Fruit fly (Drosophila melanogaster) whole organism: ENCODE measurements around the gene CG33764.
A peak's percentile ranks its signal among the peaks of the same experiment; 100 is the strongest.

Experiments
- CG8478 ChIP-seq: fragments of >200 bp; optimal IDR thresholded peaks from 2 replicates; lab custom pipeline; 2018; ENCODE audit warnings: inconsistent platforms
- Dll ChIP-seq: fragments of >200 bp; optimal IDR thresholded peaks from 2 replicates; lab custom pipeline; 2017
- EcR ChIP-seq, 2 experiments: fragments of >200 bp; optimal IDR thresholded peaks; 2 replicates each; lab custom pipeline; 2017; ENCODE audit warnings: missing biosample characterization in 2 of 2, missing genetic modification characterization in 2 of 2, missing genetic modification reagents in 2 of 2
- pan ChIP-seq: fragments of >200 bp; optimal IDR thresholded peaks from 2 replicates; lab custom pipeline; 2017
- psq ChIP-seq: fragments of >200 bp; optimal IDR thresholded peaks from 2 replicates; lab custom pipeline; 2017
- usp ChIP-seq: fragments of >200 bp; optimal IDR thresholded peaks from 2 replicates; lab custom pipeline; 2017; ENCODE audit warnings: missing biosample characterization, missing genetic modification characterization, mixed read lengths

The CG33764 gene

DNA sequence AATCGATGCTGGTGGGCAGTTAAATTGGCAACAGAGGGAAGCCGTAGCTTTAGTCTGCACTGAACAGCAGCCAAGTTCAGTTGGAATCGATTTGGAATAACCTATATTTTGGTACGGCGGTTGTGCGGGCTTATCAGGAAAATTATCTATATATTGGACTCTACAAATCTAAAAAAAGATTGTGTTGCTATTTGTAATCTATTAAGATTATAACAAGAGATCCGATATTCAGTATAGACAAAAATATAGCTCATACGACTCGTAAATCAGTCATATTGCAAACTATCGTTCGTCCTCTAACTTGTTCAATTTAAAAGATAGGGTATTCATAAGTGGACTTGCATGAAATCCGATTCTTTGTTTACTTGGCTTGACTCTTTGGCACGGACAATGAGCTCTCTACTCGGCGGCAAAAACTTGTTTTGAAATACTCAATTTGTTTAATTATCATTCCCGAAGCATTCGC is 21.3 kb upstream of the CG33764 start, which contains the start of gene Hexo1:
Gene Hexo1, plus strand, starts transcription at position 51 of the 466 bp plus-strand sequence.
- no peak for TF ChIP-seq CG8478 (lab: Kevin White, UChicago)
- no peak for TF ChIP-seq Dll (lab: Kevin White, UChicago)

DNA sequence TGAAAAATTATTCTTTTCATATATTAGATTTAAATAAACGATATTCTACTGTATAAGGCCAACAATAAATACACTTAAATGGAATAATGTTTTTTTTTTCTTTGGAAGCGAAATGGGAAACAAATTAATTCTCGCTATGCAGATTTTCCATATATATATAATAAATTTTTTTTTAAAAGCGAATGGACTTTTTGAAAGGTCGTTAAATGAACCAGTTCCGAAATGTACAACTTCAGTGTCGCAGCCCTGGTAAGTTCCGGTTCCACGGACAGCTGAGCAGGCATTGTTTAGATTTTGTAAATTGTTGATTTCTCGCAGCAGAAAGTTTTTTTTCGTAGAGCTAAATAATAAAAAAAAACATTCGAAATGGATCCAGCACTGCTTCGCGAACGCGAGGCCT is 19.5 kb upstream of the CG33764 start, which contains the start of gene TfIIEbeta:
Gene TfIIEbeta, plus strand, starts transcription at position 255 of the 400 bp plus-strand sequence.
- no peak for TF ChIP-seq pan (lab: Kevin White, UChicago)

DNA sequence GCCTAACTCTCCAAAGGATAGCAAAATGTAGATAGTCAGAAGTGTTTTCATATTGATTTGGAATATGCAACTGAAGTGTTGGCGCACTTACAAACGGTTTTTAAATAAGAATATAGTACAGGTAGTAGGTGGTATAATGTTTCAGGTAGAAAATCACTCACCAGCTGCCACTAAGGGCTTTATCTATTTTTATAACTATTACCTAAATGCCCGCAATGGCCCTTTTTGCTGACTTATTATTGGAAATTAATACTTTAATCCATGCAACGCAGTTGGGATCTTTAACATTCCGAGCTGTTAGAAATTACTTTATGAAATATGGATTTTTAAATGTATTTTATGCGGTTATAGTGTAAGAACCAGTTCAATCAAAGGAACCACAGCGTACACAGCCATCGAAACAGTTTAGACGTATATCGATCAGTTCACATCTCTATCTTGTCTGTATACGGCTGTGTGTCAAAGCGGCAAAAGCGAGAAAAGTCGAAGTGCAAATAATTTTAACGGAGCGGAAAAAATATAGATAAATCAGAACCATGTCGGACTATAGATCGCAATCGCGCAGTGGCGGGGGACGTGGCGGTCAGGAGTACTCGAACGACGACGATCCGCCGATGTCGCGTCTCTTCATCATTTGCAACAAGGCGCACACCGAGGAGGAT is 16.3 kb upstream of the CG33764 start, which contains the start of the genes srw and CG1316:
Gene srw, minus strand, starts transcription at position 51 of the 662 bp plus-strand sequence.
Gene CG1316, plus strand, starts transcription at position 424 of the 662 bp plus-strand sequence.
- TF ChIP-seq CG8478 (lab: Kevin White, UChicago) = no peak
- TF ChIP-seq psq = no peak
- no peak for TF ChIP-seq EcR (GFP tag; optimal IDR thresholded peaks at IDR 0.05; lab: Kevin White, UChicago)
- no peak for TF ChIP-seq Dll (lab: Kevin White, UChicago)
- TF ChIP-seq usp (GFP tag; lab: Kevin White, UChicago) = no peak
- TF ChIP-seq pan (lab: Kevin White, UChicago) = no peak

DNA sequence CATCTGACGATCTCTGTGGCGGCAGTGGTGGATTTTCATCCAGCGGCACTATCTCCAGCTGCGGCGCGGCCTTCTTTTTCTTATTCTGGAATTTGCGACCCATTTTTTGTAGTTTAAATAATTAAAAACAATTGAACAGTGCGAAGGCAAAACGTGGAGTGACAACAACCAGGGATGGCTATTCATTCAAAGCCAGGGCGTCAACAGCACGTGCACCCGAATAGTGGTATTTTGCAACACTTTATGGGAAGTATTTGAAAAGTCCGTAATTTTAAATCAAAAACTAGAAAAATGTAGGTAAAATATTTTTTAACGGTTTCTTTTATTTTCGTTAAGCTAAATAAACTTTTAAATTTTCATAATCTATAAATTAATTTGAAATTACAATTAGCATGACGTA is 15.3 kb upstream of the CG33764 start, which contains the start of gene CG11583:
Gene CG11583, minus strand, starts transcription at position 191 of the 400 bp plus-strand sequence.
- TF ChIP-seq pan (lab: Kevin White, UChicago) (no peak), psq (no peak), usp (GFP tag; lab: Kevin White, UChicago) (no peak), CG8478 (lab: Kevin White, UChicago) (no peak)

DNA sequence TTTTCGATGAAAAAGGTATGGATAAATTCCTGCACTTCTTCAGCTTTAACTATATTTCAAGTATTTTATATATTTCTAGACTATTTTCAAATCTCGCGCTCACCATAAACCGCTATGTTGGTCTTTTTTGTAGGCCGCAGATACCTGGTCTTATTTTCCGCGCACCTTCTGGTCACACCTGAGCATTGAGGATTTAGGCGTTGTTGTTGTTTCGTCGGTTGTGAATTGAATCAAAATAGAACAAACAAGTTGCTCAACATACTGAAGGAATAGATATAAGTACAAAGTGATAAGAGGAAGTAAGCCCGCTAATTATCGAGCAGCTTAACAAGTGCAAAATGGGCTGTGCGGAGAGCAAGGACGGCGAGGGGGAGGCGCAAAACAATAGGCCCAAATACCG is 10.5 kb upstream of the CG33764 start, which contains the start of gene Ctl1:
Gene Ctl1, plus strand, starts transcription at position 167 of the 400 bp plus-strand sequence.
- TF ChIP-seq CG8478 (lab: Kevin White, UChicago) = no peak
- no peak for TF ChIP-seq psq
- no peak for TF ChIP-seq Dll (lab: Kevin White, UChicago)
- no peak for TF ChIP-seq EcR (GFP tag; optimal IDR thresholded peaks at IDR 0.05; lab: Kevin White, UChicago)
- TF ChIP-seq usp (GFP tag; lab: Kevin White, UChicago) = no peak
- TF ChIP-seq pan (lab: Kevin White, UChicago) = no peak

DNA sequence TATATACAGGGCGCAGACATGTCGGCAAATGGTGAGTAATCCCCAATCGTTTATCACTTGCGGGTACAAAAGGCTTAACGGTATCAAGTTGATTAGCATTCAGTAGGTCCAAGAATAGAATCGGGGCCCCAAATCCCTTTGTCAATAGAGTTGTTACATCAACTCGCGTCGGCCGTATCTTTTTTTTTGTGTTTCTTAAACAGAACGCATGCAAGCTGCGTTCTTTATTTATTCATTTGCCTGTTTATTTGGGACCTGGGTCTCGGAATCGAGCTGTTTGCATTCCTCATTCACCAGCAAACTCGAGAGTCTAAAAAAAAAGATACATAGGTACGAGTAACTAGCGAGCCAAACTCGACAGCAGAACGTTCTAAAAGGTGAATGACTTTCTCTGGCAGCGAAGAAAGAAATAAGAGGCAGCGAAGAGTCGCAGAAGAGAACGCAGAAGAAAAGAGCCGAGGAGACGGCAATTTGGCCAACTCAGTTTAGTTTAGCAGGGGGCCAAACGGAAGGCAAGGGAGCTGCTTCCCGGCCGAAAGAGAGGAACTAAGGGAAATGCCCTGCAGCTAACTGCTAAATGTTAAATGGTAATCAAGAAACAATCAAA is 5.0 kb upstream of the CG33764 start:
- TF ChIP-seq psq (no peak), pan (lab: Kevin White, UChicago) (no peak), EcR (GFP tag; optimal IDR thresholded peaks at IDR 0.05; lab: Kevin White, UChicago) (peak; percentile 13 to 89), Dll (lab: Kevin White, UChicago) (no peak)

DNA sequence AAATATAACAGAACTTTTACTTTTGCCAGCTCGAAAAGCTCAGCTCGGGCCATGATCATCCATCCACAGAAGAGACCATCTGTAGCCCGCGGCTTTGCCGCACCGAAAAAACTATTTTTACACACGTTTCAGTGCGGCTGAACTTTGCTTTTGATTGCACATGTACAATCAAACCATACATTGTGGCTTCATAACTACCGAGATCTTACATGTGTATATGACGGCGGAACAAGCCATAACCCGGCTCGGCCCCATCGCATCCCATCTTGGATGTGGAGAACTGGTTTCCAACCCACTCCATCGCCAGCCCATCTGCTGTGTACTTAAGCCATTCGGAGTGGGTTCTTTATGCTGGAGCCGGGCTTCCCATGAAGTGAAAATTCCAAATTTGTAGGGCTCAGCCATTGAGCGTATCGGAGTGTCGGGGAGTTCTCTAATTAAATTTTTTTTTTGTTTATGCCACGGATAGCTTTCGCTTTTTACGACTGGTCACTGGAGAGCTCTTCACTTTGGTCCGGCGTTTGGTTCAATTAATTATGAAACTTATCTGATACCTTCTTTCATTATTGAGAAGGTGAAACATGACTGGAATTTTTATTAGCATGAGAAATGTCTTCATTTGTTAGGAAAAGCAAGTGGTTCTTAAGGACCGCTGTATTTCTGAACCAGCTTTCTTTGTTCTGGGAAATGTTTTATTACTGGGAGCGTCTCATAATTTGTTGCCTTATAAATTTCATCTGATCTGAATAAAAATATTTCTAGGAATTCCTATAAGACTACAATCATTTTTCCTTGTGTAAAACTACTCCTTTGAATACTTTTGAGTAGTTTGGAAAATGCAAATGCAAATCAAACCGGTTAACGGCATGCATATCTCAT is 3.9 kb upstream of the CG33764 start:
- no peak for TF ChIP-seq psq
- no peak for TF ChIP-seq CG8478 (lab: Kevin White, UChicago)
- no peak for TF ChIP-seq Dll (lab: Kevin White, UChicago)
- TF ChIP-seq pan (lab: Kevin White, UChicago) = no peak
- no peak for TF ChIP-seq usp (GFP tag; lab: Kevin White, UChicago)
- TF ChIP-seq EcR (GFP tag; optimal IDR thresholded peaks at IDR 0.05; lab: Kevin White, UChicago) = no peak

DNA sequence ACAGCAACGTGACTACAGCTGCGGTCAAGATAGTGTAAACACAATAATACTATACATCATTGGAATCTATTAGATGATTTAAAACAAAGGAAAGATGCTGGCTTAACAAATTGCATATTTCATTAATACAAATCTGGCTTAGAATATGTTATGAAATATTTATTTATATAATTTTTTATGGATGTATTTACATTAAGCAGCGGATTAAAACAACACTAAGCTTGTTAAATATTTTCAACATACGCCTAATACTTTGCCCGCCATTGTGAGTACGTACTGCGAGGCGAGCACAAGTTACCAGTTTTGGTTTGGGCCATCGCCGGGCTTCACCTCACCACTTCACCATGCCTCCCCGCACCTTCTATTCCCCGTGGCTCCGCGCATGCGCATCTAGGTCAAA is 2.6 kb upstream of the CG33764 start:
- TF ChIP-seq CG8478 (lab: Kevin White, UChicago) (no peak), EcR (GFP tag; optimal IDR thresholded peaks at IDR 0.05; lab: Kevin White, UChicago) (no peak), Dll (lab: Kevin White, UChicago) (no peak), usp (GFP tag; lab: Kevin White, UChicago) (no peak), pan (lab: Kevin White, UChicago) (no peak), psq (no peak)

DNA sequence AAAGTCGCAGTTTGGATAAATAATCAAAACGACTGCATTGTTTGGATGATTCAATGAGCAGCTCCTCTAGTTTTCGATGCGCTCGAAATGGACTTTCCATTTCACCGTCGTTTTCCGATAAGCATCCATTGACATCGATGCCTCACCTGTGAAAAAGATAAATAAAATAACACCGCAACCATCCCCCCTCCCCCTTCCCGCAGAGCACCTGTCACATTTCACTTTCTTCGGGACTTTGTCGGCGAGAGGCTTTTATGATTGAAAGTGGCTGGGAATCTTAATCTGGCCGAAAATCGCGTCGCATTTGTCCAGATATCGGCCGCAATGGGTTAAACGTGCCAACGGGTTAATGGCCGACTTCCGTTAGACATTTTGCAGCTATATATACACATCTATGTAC is 1.9 kb upstream of the CG33764 start:
- TF ChIP-seq pan (lab: Kevin White, UChicago) = no peak
- TF ChIP-seq CG8478 (lab: Kevin White, UChicago) = no peak

DNA sequence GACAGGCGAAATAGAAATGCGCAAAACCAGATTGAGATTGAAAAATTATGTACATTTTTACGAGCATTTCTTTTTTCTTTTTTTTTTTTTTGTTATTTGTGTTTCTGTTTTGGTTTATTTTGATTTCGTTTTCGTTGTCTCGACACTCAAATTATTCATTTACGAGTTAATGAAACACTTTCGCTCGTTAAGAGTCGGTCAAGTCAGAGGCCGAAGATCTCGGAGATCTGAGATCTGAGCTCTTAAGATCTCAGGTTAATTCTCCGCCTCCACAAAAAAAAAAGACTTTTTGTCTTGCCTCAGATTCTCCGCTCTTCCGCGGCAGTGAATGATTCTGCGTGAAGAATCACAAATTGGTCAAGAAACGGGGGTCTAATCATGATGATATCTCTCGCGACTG is 1.5 kb downstream of the CG33764 start:
- TF ChIP-seq usp (GFP tag; lab: Kevin White, UChicago) (no peak), psq (no peak), CG8478 (lab: Kevin White, UChicago) (no peak), pan (lab: Kevin White, UChicago) (no peak), Dll (lab: Kevin White, UChicago) (no peak), EcR (GFP tag; optimal IDR thresholded peaks at IDR 0.05; lab: Kevin White, UChicago) (no peak)

DNA sequence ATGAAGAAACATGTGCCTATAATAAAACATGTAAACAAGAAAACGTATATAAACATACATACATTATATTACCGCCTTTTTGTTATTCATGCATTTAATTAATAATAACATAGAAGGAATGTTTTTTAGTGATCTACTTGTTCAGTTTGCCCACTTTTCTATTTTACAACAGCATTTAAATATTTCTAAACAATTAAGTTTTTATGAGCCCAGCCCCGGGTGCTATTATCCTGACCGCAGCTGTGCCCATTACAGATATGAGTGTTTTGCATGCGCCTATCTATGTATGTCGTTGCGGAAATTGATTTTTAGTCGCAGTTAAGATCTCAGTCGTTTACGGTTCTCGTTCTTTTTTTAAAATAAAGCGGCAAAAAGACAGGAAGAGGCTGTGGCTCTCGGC is 2.3 kb downstream of the CG33764 start:
- no peak for TF ChIP-seq CG8478 (lab: Kevin White, UChicago)
- TF ChIP-seq Dll (lab: Kevin White, UChicago) = no peak
- no peak for TF ChIP-seq pan (lab: Kevin White, UChicago)
- TF ChIP-seq EcR (GFP tag; optimal IDR thresholded peaks at IDR 0.05; lab: Kevin White, UChicago) = no peak
- TF ChIP-seq usp (GFP tag; lab: Kevin White, UChicago) = no peak
- no peak for TF ChIP-seq psq
